Fruit fly (Drosophila melanogaster): ENCODE measurements around the gene CG4872.

The CG4872 gene

dm6 chrX:16912965-16913755 is 32.0 kb downstream of the CG4872 start, which contains the start of gene CG4928:
TSS of gene CG4928 (plus strand) at chrX:16913180.
- TF ChIP-seq CG5180 (GFP tag; optimal IDR thresholded peaks at IDR 0.05) (no peak), grn (GFP tag; optimal IDR thresholded peaks at IDR 0.05) (peak; percentile 45), klu (GFP tag; IDR thresholded peaks at IDR 0.05) (0 out of 2 replicates have a peak, but pooled peaks have one; percentile 20), nom (GFP tag; optimal IDR thresholded peaks at IDR 0.05) (peak; percentile 0), chinmo (GFP tag; IDR thresholded peaks at IDR 0.05; ENCODE audit: partially characterized antibody) (peak; percentile 94; the same call in 3 of the 4 replicates), Rfx (GFP tag; IDR thresholded peaks at IDR 0.05) (peak; percentile 30; the same call in 1 of the 2 replicates), slbo (GFP tag; IDR thresholded peaks at IDR 0.05) (peak; percentile 45; the same call in 1 of the 2 replicates), CG3838 (GFP tag; optimal IDR thresholded peaks at IDR 0.05) (no peak), Adf1 (GFP tag; IDR thresholded peaks at IDR 0.05) (peak; percentile 89), dmrt99B (tag; optimal IDR thresholded peaks at IDR 0.05) (no peak), Ada2b (GFP tag; IDR thresholded peaks at IDR 0.05) (no peak), CG13894 (tag; optimal IDR thresholded peaks at IDR 0.05) (peak; percentile 46), CG4707 (GFP tag; optimal IDR thresholded peaks at IDR 0.05) (peak; percentile 19), B-H1 (GFP tag; IDR thresholded peaks at IDR 0.05) (no peak), CHES-1-like (GFP tag; optimal IDR thresholded peaks at IDR 0.05) (no peak), CG18619 (GFP tag; optimal IDR thresholded peaks at IDR 0.05) (no peak), Med (GFP tag) (peak; percentile 57), CG11560 (tag; IDR thresholded peaks at IDR 0.05) (no peak), croc (GFP tag; conservative IDR thresholded peaks at IDR 0.05) (no peak), pita (GFP tag; optimal IDR thresholded peaks at IDR 0.05) (no peak), CG30020 (tag; optimal IDR thresholded peaks at IDR 0.05) (no peak), Tbp (GFP tag; optimal IDR thresholded peaks at IDR 0.05) (no peak), CG13287 (GFP tag; IDR thresholded peaks at IDR 0.05; ENCODE audit: partially characterized antibody) (peak; percentile 11; the same call in 1 of the 2 replicates), CG9215 (GFP tag; IDR thresholded peaks at IDR 0.05) (no peak), CG9437 (GFP tag; optimal IDR thresholded peaks at IDR 0.05) (no peak), maf-S (GFP tag; optimal IDR thresholded peaks at IDR 0.05) (no peak), HLH4C (GFP tag; IDR thresholded peaks at IDR 0.05; ENCODE audit: partially characterized antibody) (no peak), Aef1 (GFP tag; IDR thresholded peaks at IDR 0.05) (0 out of 3 replicates have a peak, but pooled peaks have one; percentile 18), Awh (GFP tag; IDR thresholded peaks at IDR 0.05) (0 out of 2 replicates have a peak, but pooled peaks have one; percentile 19), CrebB (tag; optimal IDR thresholded peaks at IDR 0.05) (no peak), CG12769 (tag; optimal IDR thresholded peaks at IDR 0.05) (peak; percentile 46), CG3163 (GFP tag; optimal IDR thresholded peaks at IDR 0.05) (peak; percentile 14), CG4360 (GFP tag; IDR thresholded peaks at IDR 0.05) (peak; percentile 84), sqz (GFP tag; optimal IDR thresholded peaks at IDR 0.05) (no peak), Deaf1 (tag; optimal IDR thresholded peaks at IDR 0.05) (peak; percentile 96), Xrp1 (GFP tag; IDR thresholded peaks at IDR 0.05) (no peak), CG1647 (GFP tag; optimal IDR thresholded peaks at IDR 0.05) (no peak), caup (GFP tag; optimal IDR thresholded peaks at IDR 0.05; ENCODE audit: severe bottlenecking) (no peak), Blimp-1 (GFP tag; optimal IDR thresholded peaks at IDR 0.05) (no peak), Max (GFP tag; optimal IDR thresholded peaks at IDR 0.05) (no peak), CG9817 (tag; optimal IDR thresholded peaks at IDR 0.05) (no peak), CG9932 (GFP tag; IDR thresholded peaks at IDR 0.05) (0 out of 2 replicates have a peak, but pooled peaks have one; percentile 29), abd-A (tag; optimal IDR thresholded peaks at IDR 0.05) (peak; percentile 75), lab (GFP tag; optimal IDR thresholded peaks at IDR 0.05) (no peak), CG12236 (GFP tag; optimal IDR thresholded peaks at IDR 0.05) (no peak), CG32532 (GFP tag; IDR thresholded peaks at IDR 0.05) (0 out of 2 replicates have a peak, but pooled peaks have one; percentile 19), row (GFP tag; IDR thresholded peaks at IDR 0.05) (0 out of 3 replicates have a peak, but pooled peaks have one; percentile 32), Trl (optimal IDR thresholded peaks at IDR 0.05) (peak; percentile 38 to 73), Trl (GFP tag; optimal IDR thresholded peaks at IDR 0.05) (no peak)
